Worm (Caenorhabditis elegans): ENCODE measurements around the gene acl-4.
"Not testable (repeated sequence)": the region's sequence is repeated elsewhere in the genome, so short reads cannot be mapped to it uniquely, and the experiment has no call there.

acl-4 gene

ce11 chrX:2026342-2026741 lies 43.9 kb downstream of the acl-4 start, which contains the start of gene Y102A11A.2:
Y102A11A.2 (plus strand) TSS chrX:2026642.
- TF ChIP-seq W03F9.2, him-1, dao-5 (tag; optimal IDR thresholded peaks at IDR 0.05): not testable (repeated sequence)

ce11 chrX:2021558-2021957 lies 48.7 kb downstream of the acl-4 start:
- no peak for TF ChIP-seq W03F9.2 (tag; optimal IDR thresholded peaks at IDR 0.05)
- no peak for TF ChIP-seq dao-5 (tag; optimal IDR thresholded peaks at IDR 0.05)
- no peak for TF ChIP-seq him-1 (tag; optimal IDR thresholded peaks at IDR 0.05)

- TF ChIP-seq W03F9.2 (tag; optimal IDR thresholded peaks at IDR 0.05) (no peak), dao-5 (tag; optimal IDR thresholded peaks at IDR 0.05) (no peak), him-1 (tag; optimal IDR thresholded peaks at IDR 0.05) (no peak)
These were observed 51.4 kb downstream of the acl-4 start, which contains the start of gene Y102A11A.3 for ce11 chrX:2018848-2019247. Y102A11A.3 (plus strand) TSS chrX:2019148.

- TF ChIP-seq dao-5 (tag; optimal IDR thresholded peaks at IDR 0.05) (no peak), W03F9.2 (tag; optimal IDR thresholded peaks at IDR 0.05) (no peak), him-1 (tag; optimal IDR thresholded peaks at IDR 0.05) (no peak)
These were observed 52.0 kb downstream of the acl-4 start for ce11 chrX:2018211-2018610.
